Fruit fly (Drosophila melanogaster) whole organism, prepupa: Measurements from ENCODE around the gene CecA1.

Experiments
- Blimp-1 ChIP-seq: fragments of 200-800 bp; sonication (Bioruptor generic); optimal IDR thresholded peaks from 3 replicates; lab custom pipeline; 2017; ENCODE audit warnings: missing biosample characterization, missing genetic modification characterization, mild to moderate bottlenecking, moderate library complexity, missing genetic modification reagents
- CG10669 ChIP-seq: fragments of 200-800 bp; sonication (Bioruptor generic); optimal IDR thresholded peaks from 3 replicates; lab custom pipeline; 2018; ENCODE audit warnings: missing biosample characterization, mild to moderate bottlenecking, missing genetic modification characterization, moderate library complexity
- CG11902 ChIP-seq: fragments of 200-800 bp; sonication (Bioruptor generic); optimal IDR thresholded peaks from 3 replicates; lab custom pipeline; 2016; ENCODE audit warnings: missing biosample characterization, missing genetic modification characterization
- CG3032 ChIP-seq: fragments of 200-800 bp; optimal IDR thresholded peaks from 2 replicates; lab custom pipeline; 2019; ENCODE audit warnings: missing biosample characterization, mild to moderate bottlenecking, missing genetic modification characterization, moderate library complexity
- CG3919 ChIP-seq: fragments of 200-800 bp; sonication (Bioruptor generic); optimal IDR thresholded peaks from 3 replicates; lab custom pipeline; 2016; ENCODE audit warnings: missing biosample characterization, missing genetic modification characterization
- CG4318 ChIP-seq: fragments of 200-800 bp; sonication (Bioruptor generic); optimal IDR thresholded peaks from 3 replicates; lab custom pipeline; 2017; ENCODE audit warnings: missing biosample characterization, mild to moderate bottlenecking, missing genetic modification characterization
- CG6163 ChIP-seq: fragments of 200-800 bp; sonication (Bioruptor generic); IDR thresholded peaks from 3 replicates; pipeline ENCODE4 v1.3.6; 2022; ENCODE audit warnings: missing biosample characterization, missing genetic modification characterization
- CG6276 ChIP-seq: fragments of 200-800 bp; sonication (Bioruptor generic); optimal IDR thresholded peaks from 2 replicates; lab custom pipeline; 2017; ENCODE audit warnings: missing biosample characterization, mild to moderate bottlenecking, missing genetic modification characterization
- CG6792 ChIP-seq: fragments of 200-800 bp; sonication (Bioruptor generic); optimal IDR thresholded peaks from 3 replicates; lab custom pipeline; 2016; ENCODE audit warnings: missing biosample characterization, missing genetic modification characterization
- CG6808 ChIP-seq: fragments of 200-800 bp; sonication (Bioruptor generic); optimal IDR thresholded peaks from 3 replicates; lab custom pipeline; 2017; ENCODE audit warnings: missing biosample characterization, missing genetic modification characterization, mild to moderate bottlenecking, moderate library complexity, missing genetic modification reagents
- CG6854 ChIP-seq: fragments of 200-800 bp; sonication (Bioruptor generic); optimal IDR thresholded peaks from 2 replicates; lab custom pipeline; 2017; ENCODE audit warnings: missing biosample characterization, mild to moderate bottlenecking, missing genetic modification characterization
- CG8119 ChIP-seq: fragments of 200-800 bp; sonication (Bioruptor generic); IDR thresholded peaks from 3 replicates; pipeline ENCODE4 v1.3.6; 2022; ENCODE audit warnings: missing biosample characterization, missing genetic modification characterization
- CG8632 ChIP-seq: fragments of 200-800 bp; sonication (Bioruptor generic); optimal IDR thresholded peaks from 3 replicates; lab custom pipeline; 2016; ENCODE audit warnings: missing biosample characterization, missing genetic modification characterization
- Eip75B ChIP-seq: fragments of 200-800 bp; sonication (Bioruptor generic); optimal IDR thresholded peaks from 3 replicates; lab custom pipeline; 2016; ENCODE audit warnings: missing biosample characterization, missing genetic modification characterization
- Eip78C ChIP-seq: fragments of 200-800 bp; sonication (Bioruptor generic); peaks from one replicate; lab custom pipeline; 2016; ENCODE audit warnings: missing biosample characterization, missing genetic modification characterization
- Ets96B ChIP-seq: fragments of 200-800 bp; optimal IDR thresholded peaks from 2 replicates; lab custom pipeline; 2019; ENCODE audit warnings: missing biosample characterization, mild to moderate bottlenecking, missing genetic modification characterization, moderate library complexity
- Gug ChIP-seq: fragments of 200-800 bp; sonication (Bioruptor generic); IDR thresholded peaks from 2 replicates; pipeline ENCODE4 v1.3.6; 2022; ENCODE audit warnings: missing biosample characterization, missing genetic modification characterization
- Lpt ChIP-seq: fragments of 200-800 bp; sonication (Bioruptor generic); optimal IDR thresholded peaks from 3 replicates; lab custom pipeline; 2016; ENCODE audit warnings: missing biosample characterization, missing genetic modification characterization
- Met ChIP-seq: fragments of 200-800 bp; sonication (Bioruptor generic); optimal IDR thresholded peaks from 3 replicates; lab custom pipeline; 2016; ENCODE audit warnings: missing biosample characterization, missing genetic modification characterization
- OdsH ChIP-seq: fragments of 200-800 bp; sonication (Bioruptor generic); optimal IDR thresholded peaks from 3 replicates; lab custom pipeline; 2016; ENCODE audit warnings: missing biosample characterization, missing genetic modification characterization
- Sox102F ChIP-seq: fragments of 200-800 bp; sonication (Bioruptor generic); optimal IDR thresholded peaks from 2 replicates; lab custom pipeline; 2016; ENCODE audit warnings: missing biosample characterization, mild to moderate bottlenecking, missing genetic modification characterization
- Sox14 ChIP-seq: fragments of 200-800 bp; sonication (Bioruptor generic); optimal IDR thresholded peaks from 3 replicates; lab custom pipeline; 2016; ENCODE audit warnings: missing biosample characterization, missing genetic modification characterization
- Sox15 ChIP-seq: fragments of 200-800 bp; sonication (Bioruptor generic); optimal IDR thresholded peaks from 3 replicates; lab custom pipeline; 2016; ENCODE audit warnings: missing biosample characterization, missing genetic modification characterization
- achi ChIP-seq: fragments of 200-800 bp; sonication (Bioruptor generic); optimal IDR thresholded peaks from 3 replicates; lab custom pipeline; 2016; ENCODE audit warnings: missing biosample characterization, missing genetic modification characterization
- acj6 ChIP-seq: fragments of 200-800 bp; sonication (Bioruptor generic); optimal IDR thresholded peaks from 3 replicates; lab custom pipeline; 2016; ENCODE audit warnings: missing biosample characterization, missing genetic modification characterization
- cyc ChIP-seq: fragments of 200-800 bp; sonication (Bioruptor generic); optimal IDR thresholded peaks from 3 replicates; lab custom pipeline; 2016; ENCODE audit warnings: missing biosample characterization, missing genetic modification characterization
- dac ChIP-seq: fragments of 200-800 bp; sonication (Bioruptor generic); optimal IDR thresholded peaks from 2 replicates; lab custom pipeline; 2017; ENCODE audit warnings: missing biosample characterization, mild to moderate bottlenecking, missing genetic modification characterization
- dsx ChIP-seq: fragments of 200-800 bp; optimal IDR thresholded peaks from 3 replicates; lab custom pipeline; 2019; ENCODE audit warnings: missing biosample characterization, mild to moderate bottlenecking, missing genetic modification characterization, moderate library complexity; ENCODE audit not compliant: poor library complexity, severe bottlenecking
- eg ChIP-seq: fragments of 200-800 bp; sonication (Bioruptor generic); IDR thresholded peaks from 3 replicates; pipeline ENCODE4 v1.3.6; 2022; ENCODE audit warnings: missing biosample characterization, missing genetic modification characterization
- esn ChIP-seq: fragments of 200-800 bp; sonication (Bioruptor generic); optimal IDR thresholded peaks from 2 replicates; lab custom pipeline; 2016; ENCODE audit warnings: missing biosample characterization, mild to moderate bottlenecking, missing genetic modification characterization, moderate library complexity
- fd85E ChIP-seq: fragments of 200-800 bp; sonication (Bioruptor generic); optimal IDR thresholded peaks from 3 replicates; lab custom pipeline; 2016; ENCODE audit warnings: missing biosample characterization, missing genetic modification characterization
- fkh ChIP-seq: fragments of 200-800 bp; sonication (Bioruptor generic); optimal IDR thresholded peaks from 3 replicates; lab custom pipeline; 2017; ENCODE audit warnings: missing biosample characterization, mild to moderate bottlenecking, missing genetic modification characterization, moderate library complexity
- lz ChIP-seq: fragments of 200-800 bp; sonication (Bioruptor generic); optimal IDR thresholded peaks from 3 replicates; lab custom pipeline; 2016; ENCODE audit warnings: missing biosample characterization, missing genetic modification characterization
- net ChIP-seq: fragments of 200-800 bp; sonication (Bioruptor generic); optimal IDR thresholded peaks from 3 replicates; lab custom pipeline; 2016; ENCODE audit warnings: missing biosample characterization, missing genetic modification characterization
- pdm3 ChIP-seq: fragments of 200-800 bp; sonication (Bioruptor generic); optimal IDR thresholded peaks from 3 replicates; lab custom pipeline; 2016; ENCODE audit warnings: missing biosample characterization, missing genetic modification characterization
- spab ChIP-seq: fragments of 200-800 bp; sonication (Bioruptor generic); optimal IDR thresholded peaks from 2 replicates; lab custom pipeline; 2017; ENCODE audit warnings: missing biosample characterization, mild to moderate bottlenecking, missing genetic modification characterization, missing genetic modification reagents
- svp ChIP-seq: fragments of 200-800 bp; sonication (Bioruptor generic); peaks from one replicate; lab custom pipeline; 2016; ENCODE audit warnings: missing biosample characterization, missing genetic modification characterization
- topi ChIP-seq: fragments of 200-800 bp; sonication (Bioruptor generic); optimal IDR thresholded peaks from 3 replicates; lab custom pipeline; 2016; ENCODE audit warnings: missing biosample characterization, missing genetic modification characterization
- vri ChIP-seq: fragments of 200-800 bp; sonication (Bioruptor generic); optimal IDR thresholded peaks from 3 replicates; lab custom pipeline; 2016; ENCODE audit warnings: missing biosample characterization, mild to moderate bottlenecking, missing genetic modification characterization

CecA1 gene

DNA sequence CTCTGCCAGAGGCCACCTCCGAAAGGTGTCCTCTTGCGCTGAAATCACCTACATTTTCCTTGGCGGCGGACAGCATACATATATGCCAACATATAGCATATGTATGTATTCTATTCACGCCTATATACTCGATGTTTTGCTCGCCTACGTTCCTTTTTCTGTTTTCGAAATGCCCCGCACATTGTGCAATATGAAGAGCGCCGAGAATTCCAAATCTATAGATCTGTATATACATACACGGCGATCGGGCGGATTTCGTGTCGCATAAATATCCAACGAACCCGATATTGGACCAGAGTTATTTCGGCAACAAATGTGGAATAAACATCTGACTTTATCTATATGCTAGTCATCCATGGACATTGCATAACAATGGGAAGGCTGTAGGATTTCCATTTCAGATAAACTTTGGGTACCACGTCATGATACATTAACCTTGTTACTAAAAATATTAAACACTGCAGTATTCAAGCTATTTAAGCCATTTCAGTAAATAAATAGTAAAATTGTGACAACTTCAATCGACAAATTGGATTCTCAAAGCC lies 35.6 kb upstream of the CecA1 start:
- TF ChIP-seq lz (GFP tag; lab: Kevin White, UChicago), result no peak
- peak; percentile 5; the same call in 1 of the 3 replicates for TF ChIP-seq eg (GFP tag; lab: Robert Waterston, UW)
- peak; percentile 40 for TF ChIP-seq Eip78C (GFP tag; lab: Kevin White, UChicago)
- TF ChIP-seq CG8119 (GFP tag; lab: Robert Waterston, UW), result no peak

DNA sequence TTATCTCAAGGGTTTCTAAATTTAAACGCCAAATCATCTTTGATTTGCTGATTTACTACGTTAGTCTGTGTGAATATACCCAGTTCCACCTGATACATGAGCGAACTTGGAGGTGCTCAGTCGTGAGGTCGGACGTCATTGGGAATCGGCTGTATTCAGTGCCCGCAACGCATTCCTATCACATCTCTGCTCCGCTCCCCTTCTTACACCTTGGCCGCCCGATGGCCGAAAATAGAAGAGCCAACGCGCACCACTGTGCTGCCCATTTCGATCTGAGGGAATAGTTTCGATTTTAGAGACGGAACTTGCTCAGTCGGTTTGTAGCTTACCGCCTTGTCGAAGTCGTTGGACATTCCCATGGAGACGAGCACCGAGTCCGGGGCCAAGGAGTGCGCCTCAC lies 34.4 kb upstream of the CecA1 start:
- TF ChIP-seq cyc, result no peak
- no peak for TF ChIP-seq Ets96B
- TF ChIP-seq Sox14, result no peak
- TF ChIP-seq CG10669, result no peak
- no peak for TF ChIP-seq fd85E (GFP tag; lab: Kevin White, UChicago)
- no peak for TF ChIP-seq CG6276 (GFP tag; lab: Kevin White, UChicago)
- TF ChIP-seq lz (GFP tag; lab: Kevin White, UChicago), result no peak
- no peak for TF ChIP-seq acj6 (GFP tag; lab: Kevin White, UChicago)
- TF ChIP-seq topi, result no peak
- TF ChIP-seq CG6163, result no peak
- no peak for TF ChIP-seq CG6808 (GFP tag; lab: Kevin White, UChicago)

dm6 chr3R:30177494-30177893 lies 33.2 kb upstream of the CecA1 start, which contains the start of the genes CG1983 and CG15530:
Gene CG1983, minus strand, starts transcription at chr3R:30177700.
Gene CG15530, plus strand, starts transcription at chr3R:30177877.
- TF ChIP-seq dsx (GFP tag; lab: Kevin White, UChicago) (no peak), CG6808 (GFP tag; lab: Kevin White, UChicago) (peak; percentile 74)

dm6 chr3R:30179934-30180333 lies 30.7 kb upstream of the CecA1 start, which contains the start of gene Bet5:
Gene Bet5, plus strand, starts transcription at chr3R:30180232.
- peak; percentile 100 for TF ChIP-seq CG6808 (GFP tag; lab: Kevin White, UChicago)
- peak; percentile 31 for TF ChIP-seq Eip78C (GFP tag; lab: Kevin White, UChicago)
- no peak for TF ChIP-seq Gug
- TF ChIP-seq, all 60 proteins: peak for 2

- TF ChIP-seq CG3919 (no peak), Met (GFP tag; lab: Kevin White, UChicago) (no peak), Eip78C (GFP tag; lab: Kevin White, UChicago) (peak; percentile 13)
- TF ChIP-seq, all 60 proteins: peak for 1
Observed at dm6 chr3R:30183872-30184271, 26.8 kb upstream of the CecA1 start.

DNA sequence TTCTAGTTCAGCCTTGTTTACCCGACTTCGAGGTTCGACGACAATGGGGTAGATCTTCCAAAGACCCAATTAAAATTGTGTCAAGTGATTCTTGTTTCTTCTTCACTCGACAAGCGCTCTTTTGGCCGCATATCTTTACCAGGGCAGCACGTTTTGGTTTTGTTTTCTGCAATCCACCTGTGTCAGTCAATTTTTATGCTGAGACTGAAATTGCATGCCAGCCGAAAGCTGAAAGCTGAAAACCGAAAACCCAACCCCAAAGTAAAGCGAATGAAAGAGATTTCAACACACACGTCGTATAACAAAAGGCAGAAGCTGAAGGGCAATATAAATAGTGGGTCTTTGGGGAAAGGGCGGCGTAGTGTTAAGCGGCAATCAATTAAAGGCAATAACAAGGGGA lies 21.3 kb upstream of the CecA1 start:
- TF ChIP-seq CG6792 (no peak), fkh (GFP tag; lab: Kevin White, UChicago) (no peak), CG6276 (GFP tag; lab: Kevin White, UChicago) (no peak), spab (GFP tag; lab: Kevin White, UChicago) (no peak), vri (GFP tag; lab: Kevin White, UChicago) (no peak), dac (GFP tag; lab: Kevin White, UChicago) (no peak), OdsH (no peak), CG6854 (GFP tag; lab: Kevin White, UChicago) (no peak)

DNA sequence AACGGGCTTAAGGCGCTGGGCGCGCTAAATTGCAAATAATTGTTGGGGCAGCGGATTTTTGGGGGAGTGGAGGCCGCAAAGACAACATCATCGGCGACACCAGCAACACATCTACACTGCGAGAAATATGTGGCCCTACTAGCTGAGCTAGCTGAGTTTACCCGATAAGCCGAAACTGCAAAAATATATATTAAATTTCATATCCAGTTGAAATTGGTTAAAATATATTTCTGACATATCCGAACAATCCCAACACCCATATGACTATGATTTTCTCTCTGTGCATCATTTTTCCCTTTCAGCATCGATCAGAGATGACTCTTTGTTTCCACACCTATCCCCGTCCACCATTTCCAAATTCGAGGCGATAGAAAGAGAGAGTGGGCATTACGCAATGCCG lies 20.8 kb upstream of the CecA1 start:
- peak; percentile 63 for TF ChIP-seq CG3032 (tag; lab: Kevin White, UChicago)
- peak; percentile 80 for TF ChIP-seq esn (GFP tag; lab: Kevin White, UChicago)
- TF ChIP-seq Ets96B, result peak; percentile 60
- peak; percentile 77 for TF ChIP-seq CG6792
- TF ChIP-seq Eip75B, result peak; percentile 74
- TF ChIP-seq Sox15 (GFP tag; lab: Kevin White, UChicago), result peak; percentile 70
- TF ChIP-seq Blimp-1 (GFP tag; lab: Kevin White, UChicago), result peak; percentile 21
- peak; percentile 80 for TF ChIP-seq CG6163
- TF ChIP-seq CG4318, result peak; percentile 4
- peak; percentile 84 for TF ChIP-seq svp (GFP tag; lab: Kevin White, UChicago)
- TF ChIP-seq achi, result peak; percentile 64
- TF ChIP-seq CG8632 (GFP tag; lab: Kevin White, UChicago), result peak; percentile 70
- TF ChIP-seq dac (GFP tag; lab: Kevin White, UChicago), result no peak
- TF ChIP-seq net (GFP tag; lab: Kevin White, UChicago), result peak; percentile 23
- TF ChIP-seq OdsH, result peak; percentile 76
- TF ChIP-seq Sox14, result peak; percentile 52
- no peak for TF ChIP-seq Lpt (GFP tag; lab: Kevin White, UChicago)
- TF ChIP-seq CG6854 (GFP tag; lab: Kevin White, UChicago), result peak; percentile 16
- TF ChIP-seq Eip78C (GFP tag; lab: Kevin White, UChicago), result peak; percentile 91
- peak; percentile 52 for TF ChIP-seq Sox102F (GFP tag; lab: Kevin White, UChicago)
- peak; percentile 71 for TF ChIP-seq pdm3 (GFP tag; lab: Kevin White, UChicago)
- TF ChIP-seq CG11902, result peak; percentile 63
